Fruit fly (Drosophila melanogaster) whole organism, embryonic: Measurements from ENCODE around the gene yellow-f.

Experiments
- ATbp ChIP-seq: fragments of 200-800 bp; sonication (Bioruptor generic); optimal IDR thresholded peaks from 2 replicates; lab custom pipeline; 2017; ENCODE audit warnings: missing biosample characterization, mild to moderate bottlenecking, missing genetic modification characterization, missing genetic modification reagents
- Ada2b ChIP-seq: fragments of 200-800 bp; sonication (Bioruptor generic); IDR thresholded peaks from 2 replicates; pipeline ENCODE4 v1.3.6; 2022; ENCODE audit warnings: missing biosample characterization, missing genetic modification characterization
- CG10979 ChIP-seq: fragments of 200-800 bp; sonication (Bioruptor generic); optimal IDR thresholded peaks from 2 replicates; lab custom pipeline; 2018; ENCODE audit warnings: missing biosample characterization, mild to moderate bottlenecking, missing genetic modification characterization, moderate library complexity
- CG11456 ChIP-seq: fragments of 200-800 bp; sonication (Bioruptor generic); IDR thresholded peaks from 3 replicates; pipeline ENCODE4 v1.3.6; 2022; ENCODE audit warnings: missing biosample characterization, missing genetic modification characterization
- CG11504 ChIP-seq: fragments of 200-800 bp; sonication (Bioruptor generic); optimal IDR thresholded peaks from 3 replicates; lab custom pipeline; 2019; ENCODE audit warnings: missing biosample characterization, mild to moderate bottlenecking, missing genetic modification characterization, moderate library complexity
- CG12071 ChIP-seq: fragments of 200-800 bp; sonication (Bioruptor generic); optimal IDR thresholded peaks from 3 replicates; lab custom pipeline; 2018; ENCODE audit warnings: missing biosample characterization, mild to moderate bottlenecking, missing genetic modification characterization
- CG12942 ChIP-seq: fragments of 200-800 bp; sonication (Bioruptor generic); optimal IDR thresholded peaks from 3 replicates; lab custom pipeline; 2016; ENCODE audit warnings: missing biosample characterization, missing genetic modification characterization
- CG13624 ChIP-seq: fragments of 200-800 bp; sonication (Bioruptor generic); optimal IDR thresholded peaks from 2 replicates; lab custom pipeline; 2016; ENCODE audit warnings: missing biosample characterization, missing genetic modification characterization
- CG15073 ChIP-seq: fragments of 200-800 bp; sonication (Bioruptor generic); optimal IDR thresholded peaks from 2 replicates; lab custom pipeline; 2016; ENCODE audit warnings: missing biosample characterization, missing genetic modification characterization
- CG15601 ChIP-seq: fragments of 200-800 bp; sonication (Bioruptor generic); optimal IDR thresholded peaks from 3 replicates; lab custom pipeline; 2019; ENCODE audit warnings: missing biosample characterization, mild to moderate bottlenecking, missing genetic modification characterization, moderate library complexity
- CG16779 ChIP-seq: fragments of 200-800 bp; sonication (Bioruptor generic); IDR thresholded peaks from 2 replicates; pipeline ENCODE4 v1.3.6; 2022; ENCODE audit warnings: missing biosample characterization, missing genetic modification characterization
- CG17359 ChIP-seq: fragments of 200-800 bp; sonication (Bioruptor generic); optimal IDR thresholded peaks from 3 replicates; lab custom pipeline; 2018; ENCODE audit warnings: missing biosample characterization, mild to moderate bottlenecking, missing genetic modification characterization, moderate library complexity
- CG17385 ChIP-seq: fragments of 200-800 bp; sonication (Bioruptor generic); optimal IDR thresholded peaks from 3 replicates; lab custom pipeline; 2018; ENCODE audit warnings: missing biosample characterization, mild to moderate bottlenecking, missing genetic modification characterization
- CG17802 ChIP-seq: fragments of 200-800 bp; sonication (Bioruptor generic); optimal IDR thresholded peaks from 2 replicates; lab custom pipeline; 2018; ENCODE audit warnings: missing biosample characterization, mild to moderate bottlenecking, missing genetic modification characterization, moderate library complexity
- CG18476 ChIP-seq: fragments of 200-800 bp; sonication (Bioruptor generic); optimal IDR thresholded peaks from 2 replicates; lab custom pipeline; 2016; ENCODE audit warnings: missing biosample characterization, mild to moderate bottlenecking, missing genetic modification characterization
- CG30403 ChIP-seq: fragments of 200-800 bp; sonication (Bioruptor generic); optimal IDR thresholded peaks from 3 replicates; lab custom pipeline; 2016; ENCODE audit warnings: missing biosample characterization, missing genetic modification characterization
- CG3407 ChIP-seq: fragments of 200-800 bp; sonication (Bioruptor generic); optimal IDR thresholded peaks from 2 replicates; lab custom pipeline; 2018; ENCODE audit warnings: missing biosample characterization, mild to moderate bottlenecking, missing genetic modification characterization
- CG34376 ChIP-seq: fragments of 200-800 bp; sonication (Bioruptor generic); optimal IDR thresholded peaks from 2 replicates; lab custom pipeline; 2018; ENCODE audit warnings: missing biosample characterization, mild to moderate bottlenecking, missing genetic modification characterization
- CG4360 ChIP-seq: fragments of 200-800 bp; sonication (Bioruptor generic); IDR thresholded peaks from 2 replicates; pipeline ENCODE4 v1.3.6; 2022; ENCODE audit warnings: missing biosample characterization, missing genetic modification characterization
- CG6765 ChIP-seq: fragments of 200-800 bp; sonication (Bioruptor generic); optimal IDR thresholded peaks from 3 replicates; lab custom pipeline; 2017; ENCODE audit warnings: missing biosample characterization, mild to moderate bottlenecking, missing genetic modification characterization
- CG6813 ChIP-seq: fragments of 200-800 bp; sonication (Bioruptor generic); optimal IDR thresholded peaks from 2 replicates; lab custom pipeline; 2017; ENCODE audit warnings: missing biosample characterization, missing genetic modification characterization, mild to moderate bottlenecking, moderate library complexity, missing genetic modification reagents
- CG7839 ChIP-seq: fragments of 200-800 bp; sonication (Bioruptor generic); optimal IDR thresholded peaks from 3 replicates; lab custom pipeline; 2018; ENCODE audit warnings: missing biosample characterization, mild to moderate bottlenecking, missing genetic modification characterization, moderate library complexity
- Camta ChIP-seq: fragments of 200-800 bp; sonication (Bioruptor generic); optimal IDR thresholded peaks from 2 replicates; lab custom pipeline; 2016; ENCODE audit warnings: missing biosample characterization, missing genetic modification characterization
- D ChIP-seq, 2 experiments: fragments of 200-800 bp in 1 of 2; fragments of >200 bp in 1 of 2; sonication (Bioruptor generic) in 1 of 2; optimal IDR thresholded peaks; 2 replicates in 1 of 2; 3 replicates in 1 of 2; lab custom pipeline; 2017; ENCODE audit warnings: mild to moderate bottlenecking in 1 of 2, missing biosample characterization in 1 of 2, missing genetic modification characterization in 1 of 2, missing genetic modification reagents in 1 of 2
- Pdp1 ChIP-seq, 2 experiments: fragments of 200-800 bp; sonication (Bioruptor generic); optimal IDR thresholded peaks; 3 replicates each; lab custom pipeline; 2016; ENCODE audit warnings: missing biosample characterization in 2 of 2, missing genetic modification characterization in 2 of 2, mild to moderate bottlenecking in 1 of 2, moderate library complexity in 1 of 2
- Rx ChIP-seq: fragments of 200-800 bp; sonication (Bioruptor generic); IDR thresholded peaks from 2 replicates; pipeline ENCODE4 v1.3.6; 2022; ENCODE audit warnings: missing biosample characterization, missing genetic modification characterization
- Ssrp ChIP-seq: fragments of 200-800 bp; sonication (Bioruptor generic); optimal IDR thresholded peaks from 2 replicates; lab custom pipeline; 2018; ENCODE audit warnings: missing biosample characterization, mild to moderate bottlenecking, missing genetic modification characterization, moderate library complexity
- ab ChIP-seq: fragments of 200-800 bp; sonication (Bioruptor generic); optimal IDR thresholded peaks from 2 replicates; lab custom pipeline; 2016; ENCODE audit warnings: missing biosample characterization, missing genetic modification characterization
- ara ChIP-seq: fragments of 200-800 bp; sonication (Bioruptor generic); IDR thresholded peaks from 2 replicates; pipeline ENCODE4 v1.3.6; 2022; ENCODE audit warnings: missing biosample characterization, missing genetic modification characterization
- cad ChIP-seq: fragments of >200 bp; optimal IDR thresholded peaks from 2 replicates; lab custom pipeline; 2017; ENCODE audit warnings: missing biosample characterization, missing genetic modification characterization
- dysf ChIP-seq: fragments of 200-800 bp; sonication (Bioruptor generic); IDR thresholded peaks from 3 replicates; pipeline ENCODE4 v1.3.6; 2022; ENCODE audit warnings: missing biosample characterization, missing genetic modification characterization
- esg ChIP-seq: fragments of 200-800 bp; sonication (Bioruptor generic); conservative IDR thresholded peaks from 2 replicates; pipeline ENCODE4 v1.3.6; 2022; ENCODE audit warnings: missing biosample characterization, missing genetic modification characterization
- eve ChIP-seq, 2 experiments: fragments of >200 bp; optimal IDR thresholded peaks; 2 replicates each; lab custom pipeline; 2017; ENCODE audit warnings: missing biosample characterization in 2 of 2, missing genetic modification characterization in 2 of 2
- ewg ChIP-seq: fragments of 200-800 bp; sonication (Bioruptor generic); optimal IDR thresholded peaks from 3 replicates; lab custom pipeline; 2017; ENCODE audit warnings: mild to moderate bottlenecking, missing biosample characterization, missing genetic modification reagents, missing genetic modification characterization
- exex ChIP-seq: fragments of 200-800 bp; sonication (Bioruptor generic); optimal IDR thresholded peaks from 4 replicates; lab custom pipeline; 2018; ENCODE audit warnings: missing biosample characterization, mild to moderate bottlenecking, missing genetic modification characterization, moderate library complexity
- fd102C ChIP-seq: fragments of 200-800 bp; sonication (Bioruptor generic); optimal IDR thresholded peaks from 2 replicates; lab custom pipeline; 2018; ENCODE audit warnings: missing biosample characterization, mild to moderate bottlenecking, missing genetic modification characterization, moderate library complexity
- gcm ChIP-seq: fragments of 200-800 bp; sonication (Bioruptor generic); optimal IDR thresholded peaks from 2 replicates; lab custom pipeline; 2019; ENCODE audit warnings: missing biosample characterization, mild to moderate bottlenecking, missing genetic modification characterization, moderate library complexity
- gfzf ChIP-seq: fragments of 200-800 bp; sonication (Bioruptor generic); optimal IDR thresholded peaks from 2 replicates; lab custom pipeline; 2016; ENCODE audit warnings: missing biosample characterization, mild to moderate bottlenecking, missing genetic modification characterization, moderate library complexity
- gsb ChIP-seq: fragments of 200-800 bp; sonication (Bioruptor generic); IDR thresholded peaks from 2 replicates; pipeline ENCODE4 v1.3.6; 2022; ENCODE audit warnings: missing biosample characterization, missing genetic modification characterization
- kay ChIP-seq: fragments of 200-800 bp; sonication (Bioruptor generic); optimal IDR thresholded peaks from 2 replicates; lab custom pipeline; 2016; ENCODE audit warnings: missing biosample characterization, missing genetic modification characterization
- ken ChIP-seq: fragments of 200-800 bp; sonication (Bioruptor generic); IDR thresholded peaks from 3 replicates; pipeline ENCODE4 v1.3.6; 2022; ENCODE audit warnings: missing biosample characterization, missing genetic modification characterization
- pho ChIP-seq: fragments of 200-800 bp; sonication (Bioruptor generic); optimal IDR thresholded peaks from 2 replicates; lab custom pipeline; 2016; ENCODE audit warnings: missing biosample characterization, missing genetic modification characterization
- pnt ChIP-seq: fragments of 200-800 bp; sonication (Bioruptor generic); optimal IDR thresholded peaks from 3 replicates; lab custom pipeline; 2016; ENCODE audit warnings: missing biosample characterization, missing genetic modification characterization
- pros ChIP-seq: fragments of 200-800 bp; sonication (Bioruptor generic); optimal IDR thresholded peaks from 3 replicates; lab custom pipeline; 2019; ENCODE audit warnings: missing biosample characterization, mild to moderate bottlenecking, missing genetic modification characterization, moderate library complexity
- salm ChIP-seq: fragments of 200-800 bp; sonication (Bioruptor generic); optimal IDR thresholded peaks from 2 replicates; lab custom pipeline; 2018; ENCODE audit warnings: missing biosample characterization, mild to moderate bottlenecking, missing genetic modification characterization
- sd ChIP-seq: fragments of 200-800 bp; sonication (Bioruptor generic); optimal IDR thresholded peaks from 3 replicates; lab custom pipeline; 2018; ENCODE audit warnings: missing biosample characterization, mild to moderate bottlenecking, missing genetic modification characterization, moderate library complexity
- sr ChIP-seq: fragments of 200-800 bp; sonication (Bioruptor generic); IDR thresholded peaks from 3 replicates; pipeline ENCODE4 v1.3.6; 2022; ENCODE audit warnings: missing biosample characterization, missing genetic modification characterization
- tin ChIP-seq: fragments of 200-800 bp; sonication (Bioruptor generic); optimal IDR thresholded peaks from 3 replicates; lab custom pipeline; 2016; ENCODE audit warnings: missing biosample characterization, missing genetic modification characterization
- vvl ChIP-seq: fragments of 200-800 bp; sonication (Bioruptor generic); IDR thresholded peaks from 2 replicates; pipeline ENCODE4 v1.3.6; 2022; ENCODE audit warnings: missing biosample characterization, missing genetic modification characterization
- zfh2 ChIP-seq: fragments of 200-800 bp; sonication (Bioruptor generic); optimal IDR thresholded peaks from 2 replicates; lab custom pipeline; 2016; ENCODE audit warnings: missing biosample characterization, missing genetic modification characterization

Gene yellow-f

dm6 chr3R:12980628-12981219 lies 12.3 kb downstream of the yellow-f start, which contains the start of gene Paip2 (continued):
- no peak for TF ChIP-seq esg (GFP tag; lab: Robert Waterston, UW)
- TF ChIP-seq fd102C (GFP tag; lab: Kevin White, UChicago), result no peak
- TF ChIP-seq ara, result no peak
- no peak for TF ChIP-seq ewg (GFP tag; lab: Kevin White, UChicago)
- no peak for TF ChIP-seq Ada2b
- TF ChIP-seq CG13624 (GFP tag; lab: Kevin White, UChicago), result no peak
- no peak for TF ChIP-seq CG17385 (GFP tag; lab: Kevin White, UChicago)
- TF ChIP-seq CG15601, result peak; percentile 77
- no peak; the same call in 1 of the 2 replicates for TF ChIP-seq CG4360 (GFP tag; lab: Robert Waterston, UW)
- no peak for TF ChIP-seq gsb
- no peak for TF ChIP-seq CG17359 (tag; lab: Kevin White, UChicago)
- TF ChIP-seq sr, result no peak
- TF ChIP-seq tin (GFP tag; lab: Kevin White, UChicago), result no peak
- peak; percentile 44 for TF ChIP-seq CG34376 (GFP tag; lab: Kevin White, UChicago)
- TF ChIP-seq gfzf (GFP tag; lab: Kevin White, UChicago), result peak; percentile 53
- no peak for TF ChIP-seq CG10979 (tag; lab: Kevin White, UChicago)
- TF ChIP-seq CG15073, result no peak
- no peak for TF ChIP-seq CG30403 (GFP tag; lab: Kevin White, UChicago)
- TF ChIP-seq kay (GFP tag; lab: Kevin White, UChicago), result peak; percentile 17
- no peak for TF ChIP-seq eve (GFP tag; optimal IDR thresholded peaks at IDR 0.05; lab: Kevin White, UChicago)
- no peak for TF ChIP-seq zfh2 (GFP tag; lab: Kevin White, UChicago)
- no peak for TF ChIP-seq pnt (GFP tag; lab: Kevin White, UChicago)
- TF ChIP-seq ATbp (GFP tag; lab: Kevin White, UChicago), result no peak
- TF ChIP-seq gcm, result no peak
- no peak for TF ChIP-seq salm (tag; lab: Kevin White, UChicago)
- TF ChIP-seq ab (GFP tag; lab: Kevin White, UChicago), result no peak
- peak; percentile 49 for TF ChIP-seq CG11504 (tag; lab: Kevin White, UChicago)
- no peak for TF ChIP-seq pros (GFP tag; lab: Kevin White, UChicago)
- no peak for TF ChIP-seq ken
- TF ChIP-seq CG6765 (GFP tag; lab: Kevin White, UChicago), result no peak
- peak; percentile 71 for TF ChIP-seq sd (tag; lab: Kevin White, UChicago)
- no peak for TF ChIP-seq CG12942 (GFP tag; lab: Kevin White, UChicago)
- TF ChIP-seq CG16779, result no peak
- no peak for TF ChIP-seq Ssrp
- TF ChIP-seq CG11456 (GFP tag; lab: Robert Waterston, UW), result no peak
- TF ChIP-seq CG18476 (GFP tag; lab: Kevin White, UChicago), result no peak
- no peak for TF ChIP-seq CG17802 (tag; lab: Kevin White, UChicago)
- no peak for TF ChIP-seq Camta (GFP tag; lab: Kevin White, UChicago)
- no peak for TF ChIP-seq CG12071 (GFP tag; lab: Kevin White, UChicago)
- TF ChIP-seq CG7839 (tag; lab: Kevin White, UChicago), result no peak
- peak; percentile 8 for TF ChIP-seq pho (GFP tag; lab: Kevin White, UChicago)
- TF ChIP-seq cad, result no peak
- TF ChIP-seq vvl (GFP tag; lab: Robert Waterston, UW), result 0 out of 2 replicates have a peak, but pooled peaks have one; percentile 6
- TF ChIP-seq D (optimal IDR thresholded peaks at IDR 0.05; lab: Kevin White, UChicago), result no peak
- TF ChIP-seq D (GFP tag; optimal IDR thresholded peaks at IDR 0.05; lab: Kevin White, UChicago), result no peak
- TF ChIP-seq dysf (GFP tag; lab: Robert Waterston, UW), result no peak
- TF ChIP-seq Rx (GFP tag; lab: Robert Waterston, UW), result no peak
- TF ChIP-seq exex (tag; lab: Kevin White, UChicago), result no peak
- no peak for TF ChIP-seq CG3407
- no peak for TF ChIP-seq CG6813 (GFP tag; lab: Kevin White, UChicago)
- peak in 1 of 2 experiments; percentile 84 for TF ChIP-seq Pdp1 (GFP tag; optimal IDR thresholded peaks at IDR 0.05; lab: Kevin White, UChicago)
